Fruit fly (Drosophila melanogaster): ENCODE data around the gene CG16790.

DNA sequence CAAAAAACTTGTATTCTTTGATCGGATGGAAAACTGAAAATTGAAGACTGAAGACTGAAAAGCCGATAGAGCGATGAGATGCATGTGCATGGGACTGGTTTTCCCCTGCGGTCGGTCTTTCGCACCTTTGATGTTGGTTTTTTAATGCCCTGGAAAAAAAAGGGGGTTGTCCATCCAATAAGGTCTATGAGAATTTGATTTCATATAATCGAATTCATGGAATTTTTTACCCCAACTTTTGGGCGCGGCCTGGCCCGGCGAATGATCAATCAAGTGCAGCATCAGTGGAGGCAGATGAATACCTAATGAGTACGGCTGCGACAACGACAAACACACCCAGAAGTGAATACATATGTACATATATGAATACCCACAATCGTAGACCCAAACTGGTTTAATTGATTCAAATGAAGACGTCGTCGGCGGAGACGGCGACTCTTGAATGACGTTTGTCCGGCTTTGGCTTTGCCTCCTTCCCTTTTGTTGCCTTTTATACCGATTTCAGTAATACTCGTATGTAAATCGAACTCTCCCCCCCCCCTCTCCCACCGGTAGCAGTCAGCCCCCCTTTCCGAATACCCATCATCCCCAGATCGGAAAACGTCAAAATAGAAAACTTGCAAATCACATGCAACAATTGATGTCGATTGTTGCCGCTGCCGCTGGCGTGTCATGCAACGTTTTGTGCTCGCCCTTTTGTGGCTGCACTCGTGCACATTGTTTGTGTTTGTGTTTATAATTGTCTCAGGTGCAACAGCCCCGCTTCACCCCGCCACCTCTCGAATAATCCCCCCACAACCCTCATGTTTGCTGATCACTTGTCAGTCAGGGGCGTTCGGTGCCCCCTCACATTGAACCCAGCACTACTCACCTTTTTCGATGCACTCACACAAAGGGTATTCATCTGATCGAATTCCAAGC is 33.3 kb upstream of the CG16790 start:
- TF ChIP-seq Sin3A (optimal IDR thresholded peaks at IDR 0.05) (no peak), psq (optimal IDR thresholded peaks at IDR 0.05) (no peak)

Measured in Kc167 (cell line).